Worm (Caenorhabditis elegans) whole organism, late embryonic: Measurements from ENCODE around the gene F13H10.8.

Experiments used
- F13H6.1 ChIP-seq: sonication (generic microtip); optimal IDR thresholded peaks from 2 replicates; lab custom pipeline; 2016; ENCODE audit warnings: missing genetic modification characterization, missing compliant biosample characterization
- K09A11.1 ChIP-seq: sonication (generic microtip); optimal IDR thresholded peaks from 2 replicates; lab custom pipeline; 2017; ENCODE audit warnings: antibody characterized with exemption, mild to moderate bottlenecking, missing genetic modification characterization, missing compliant biosample characterization; ENCODE audit not compliant: insufficient read depth
- T23F11.4 ChIP-seq: fragments of 200-800 bp; sonication (Bioruptor generic); optimal IDR thresholded peaks from 2 replicates; lab custom pipeline; 2018; ENCODE audit warnings: mild to moderate bottlenecking, missing genetic modification characterization, missing compliant biosample characterization
- ama-1 ChIP-seq: fragments of 150-350 bp; optimal IDR thresholded peaks from 2 replicates; lab custom pipeline; 2014
- ceh-14 ChIP-seq: sonication (generic microtip); optimal IDR thresholded peaks from 2 replicates; lab custom pipeline; 2016; ENCODE audit warnings: missing genotype, missing genetic modification characterization, missing compliant biosample characterization
- ets-4 ChIP-seq: sonication (generic microtip); optimal IDR thresholded peaks from 2 replicates; lab custom pipeline; 2016; ENCODE audit warnings: missing genetic modification characterization, missing compliant biosample characterization
- gmeb-2 ChIP-seq: sonication (generic microtip); optimal IDR thresholded peaks from 2 replicates; lab custom pipeline; 2016; ENCODE audit warnings: missing genetic modification characterization, inconsistent platforms, missing compliant biosample characterization
- hlh-13 ChIP-seq: fragments of 200-800 bp; sonication (Bioruptor generic); optimal IDR thresholded peaks from 2 replicates; lab custom pipeline; 2018; ENCODE audit warnings: mild to moderate bottlenecking, missing genetic modification characterization, missing compliant biosample characterization
- lin-11 ChIP-seq: fragments of 200-800 bp; sonication (Bioruptor generic); optimal IDR thresholded peaks from 2 replicates; lab custom pipeline; 2018; ENCODE audit warnings: mild to moderate bottlenecking, missing genetic modification characterization, missing compliant biosample characterization
- pat-9 ChIP-seq: fragments of 200-800 bp; sonication (Bioruptor generic); optimal IDR thresholded peaks from 2 replicates; lab custom pipeline; 2018; ENCODE audit warnings: mild to moderate bottlenecking, missing genetic modification characterization, moderate library complexity, missing compliant biosample characterization
- pha-4 ChIP-seq: fragments of 150-350 bp; optimal IDR thresholded peaks from 2 replicates; lab custom pipeline; 2018; ENCODE audit warnings: missing biosample characterization, missing genetic modification reagents, missing genetic modification characterization
- unc-42 ChIP-seq: sonication (generic microtip); optimal IDR thresholded peaks from 2 replicates; lab custom pipeline; 2016; ENCODE audit warnings: missing genotype, missing genetic modification characterization, missing compliant biosample characterization
- zip-5 ChIP-seq: sonication (generic microtip); optimal IDR thresholded peaks from 2 replicates; lab custom pipeline; 2016; ENCODE audit warnings: missing genetic modification characterization, missing compliant biosample characterization
- ztf-16 ChIP-seq: sonication (generic microtip); optimal IDR thresholded peaks from 2 replicates; lab custom pipeline; 2017; ENCODE audit warnings: missing genetic modification characterization, missing compliant biosample characterization

- no peak for TF ChIP-seq K09A11.1 (tag; lab: Kevin White, UChicago)
- TF ChIP-seq ztf-16 (tag; lab: Kevin White, UChicago), result no peak
- TF ChIP-seq ama-1, result no peak
- TF ChIP-seq hlh-13 (GFP tag; lab: Kevin White, UChicago), result no peak
- no peak for TF ChIP-seq ceh-14 (tag; lab: Kevin White, UChicago)
- no peak for TF ChIP-seq ets-4 (tag; lab: Kevin White, UChicago)
- no peak for TF ChIP-seq lin-11 (tag; lab: Kevin White, UChicago)
- no peak for TF ChIP-seq unc-42 (tag; lab: Kevin White, UChicago)
- no peak for TF ChIP-seq F13H6.1 (tag; lab: Kevin White, UChicago)
- TF ChIP-seq pha-4 (tag; lab: Kevin White, UChicago), result no peak
- TF ChIP-seq gmeb-2, result no peak
- TF ChIP-seq T23F11.4 (GFP tag; lab: Kevin White, UChicago), result no peak
- TF ChIP-seq pat-9 (tag; lab: Kevin White, UChicago), result no peak
- no peak for TF ChIP-seq zip-5 (tag; lab: Kevin White, UChicago)
Observed at ce11 chrIV:11026648-11027047, 6.3 kb downstream of the F13H10.8 start.
